Fruit fly (Drosophila melanogaster) whole organism, embryonic: ENCODE data around the gene CG43116.
A peak's percentile ranks its signal among the peaks of the same experiment; 100 is the strongest.

Source experiments
- Abd-B ChIP-seq: fragments of 200-800 bp; sonication (Bioruptor generic); optimal IDR thresholded peaks from 2 replicates; lab custom pipeline; 2018; ENCODE audit warnings: missing biosample characterization, mild to moderate bottlenecking, missing genetic modification characterization, moderate library complexity
- CG10147 ChIP-seq: fragments of 200-800 bp; sonication (Bioruptor generic); optimal IDR thresholded peaks from 2 replicates; lab custom pipeline; 2019; ENCODE audit warnings: missing biosample characterization, mild to moderate bottlenecking, missing genetic modification characterization, moderate library complexity
- CG10462 ChIP-seq: fragments of 200-800 bp; sonication (Bioruptor generic); optimal IDR thresholded peaks from 2 replicates; lab custom pipeline; 2016; ENCODE audit warnings: missing biosample characterization, missing genetic modification characterization
- CG1233 ChIP-seq: fragments of 200-800 bp; sonication (Bioruptor generic); optimal IDR thresholded peaks from 4 replicates; lab custom pipeline; 2018; ENCODE audit warnings: missing biosample characterization, mild to moderate bottlenecking, missing genetic modification characterization
- CG12942 ChIP-seq: fragments of 200-800 bp; sonication (Bioruptor generic); optimal IDR thresholded peaks from 3 replicates; lab custom pipeline; 2016; ENCODE audit warnings: missing biosample characterization, missing genetic modification characterization
- CG17328 ChIP-seq: fragments of 200-800 bp; sonication (Bioruptor generic); IDR thresholded peaks from 2 replicates; pipeline ENCODE4 v1.3.6; 2022; ENCODE audit warnings: missing biosample characterization, missing genetic modification characterization
- CG17359 ChIP-seq: fragments of 200-800 bp; sonication (Bioruptor generic); optimal IDR thresholded peaks from 3 replicates; lab custom pipeline; 2018; ENCODE audit warnings: missing biosample characterization, mild to moderate bottlenecking, missing genetic modification characterization, moderate library complexity
- CG17829 ChIP-seq: fragments of 200-800 bp; optimal IDR thresholded peaks from 2 replicates; lab custom pipeline; 2019; ENCODE audit warnings: missing biosample characterization, mild to moderate bottlenecking, missing genetic modification characterization, moderate library complexity
- CG17912 ChIP-seq: fragments of 200-800 bp; sonication (Bioruptor generic); optimal IDR thresholded peaks from 2 replicates; lab custom pipeline; 2018; ENCODE audit warnings: missing biosample characterization, mild to moderate bottlenecking, missing genetic modification characterization
- CG18476 ChIP-seq: fragments of 200-800 bp; sonication (Bioruptor generic); optimal IDR thresholded peaks from 2 replicates; lab custom pipeline; 2016; ENCODE audit warnings: missing biosample characterization, mild to moderate bottlenecking, missing genetic modification characterization
- CG18599 ChIP-seq: fragments of 200-800 bp; sonication (Bioruptor generic); optimal IDR thresholded peaks from 3 replicates; lab custom pipeline; 2017; ENCODE audit warnings: missing biosample characterization, missing genetic modification characterization, mild to moderate bottlenecking, moderate library complexity, missing genetic modification reagents
- CG2712 ChIP-seq: fragments of 200-800 bp; optimal IDR thresholded peaks from 3 replicates; lab custom pipeline; 2019; ENCODE audit warnings: missing biosample characterization, mild to moderate bottlenecking, missing genetic modification characterization, moderate library complexity
- CG3163 ChIP-seq: fragments of 200-800 bp; sonication (Bioruptor generic); optimal IDR thresholded peaks from 3 replicates; lab custom pipeline; 2016; ENCODE audit warnings: missing biosample characterization, missing genetic modification characterization
- CG3847 ChIP-seq: fragments of 200-800 bp; sonication (Bioruptor generic); IDR thresholded peaks from 2 replicates; pipeline ENCODE4 v1.3.6; 2022; ENCODE audit warnings: missing biosample characterization, missing genetic modification characterization
- CG6791 ChIP-seq: fragments of 200-800 bp; sonication (Bioruptor generic); IDR thresholded peaks from 3 replicates; pipeline ENCODE4 v1.3.6; 2022; ENCODE audit warnings: missing biosample characterization, missing genetic modification characterization; ENCODE audit not compliant: partially characterized antibody
- CG6854 ChIP-seq: fragments of 200-800 bp; sonication (Bioruptor generic); optimal IDR thresholded peaks from 3 replicates; lab custom pipeline; 2017; ENCODE audit warnings: missing biosample characterization, mild to moderate bottlenecking, missing genetic modification characterization
- CG7839 ChIP-seq: fragments of 200-800 bp; sonication (Bioruptor generic); optimal IDR thresholded peaks from 3 replicates; lab custom pipeline; 2018; ENCODE audit warnings: missing biosample characterization, mild to moderate bottlenecking, missing genetic modification characterization, moderate library complexity
- CkIIα-i1 ChIP-seq: fragments of 200-800 bp; sonication (Bioruptor generic); IDR thresholded peaks from 2 replicates; pipeline ENCODE4 v1.3.6; 2022; ENCODE audit warnings: missing biosample characterization, missing genetic modification characterization
- D19A ChIP-seq: fragments of 200-800 bp; optimal IDR thresholded peaks from 3 replicates; lab custom pipeline; 2019; ENCODE audit warnings: missing biosample characterization, mild to moderate bottlenecking, missing genetic modification characterization, moderate library complexity
- Ets97D ChIP-seq: fragments of 200-800 bp; sonication (Bioruptor generic); optimal IDR thresholded peaks from 3 replicates; lab custom pipeline; 2016; ENCODE audit warnings: missing biosample characterization, missing genetic modification characterization
- HLHmδ ChIP-seq: fragments of 200-800 bp; sonication (Bioruptor generic); optimal IDR thresholded peaks from 2 replicates; lab custom pipeline; 2018; ENCODE audit warnings: missing biosample characterization, mild to moderate bottlenecking, missing genetic modification characterization, moderate library complexity
- Hand ChIP-seq: fragments of 200-800 bp; sonication (Bioruptor generic); optimal IDR thresholded peaks from 2 replicates; lab custom pipeline; 2017; ENCODE audit warnings: mild to moderate bottlenecking, missing biosample characterization, missing genetic modification reagents, missing genetic modification characterization
- HmgD ChIP-seq: fragments of 200-800 bp; sonication (Bioruptor generic); optimal IDR thresholded peaks from 3 replicates; lab custom pipeline; 2016; ENCODE audit warnings: missing biosample characterization, missing genetic modification characterization
- HmgZ ChIP-seq: fragments of 200-800 bp; sonication (Bioruptor generic); optimal IDR thresholded peaks from 2 replicates; lab custom pipeline; 2018; ENCODE audit warnings: missing biosample characterization, mild to moderate bottlenecking, missing genetic modification characterization
- Hr3 ChIP-seq: fragments of 200-800 bp; sonication (Bioruptor generic); optimal IDR thresholded peaks from 3 replicates; lab custom pipeline; 2016; ENCODE audit warnings: missing biosample characterization, missing genetic modification characterization
- MBD-R2 ChIP-seq: fragments of 200-800 bp; sonication (Bioruptor generic); IDR thresholded peaks from 2 replicates; pipeline ENCODE4 v1.3.6; 2022; ENCODE audit warnings: missing biosample characterization, missing genetic modification characterization
- Oli ChIP-seq: fragments of 200-800 bp; sonication (Bioruptor generic); optimal IDR thresholded peaks from 2 replicates; lab custom pipeline; 2018; ENCODE audit warnings: missing biosample characterization, mild to moderate bottlenecking, missing genetic modification characterization, moderate library complexity
- Spps ChIP-seq: fragments of 200-800 bp; sonication (Bioruptor generic); optimal IDR thresholded peaks from 2 replicates; lab custom pipeline; 2018; ENCODE audit warnings: missing biosample characterization, mild to moderate bottlenecking, missing genetic modification characterization
- Ssrp ChIP-seq: fragments of 200-800 bp; sonication (Bioruptor generic); optimal IDR thresholded peaks from 2 replicates; lab custom pipeline; 2018; ENCODE audit warnings: missing biosample characterization, mild to moderate bottlenecking, missing genetic modification characterization, moderate library complexity
- TFAM ChIP-seq: fragments of 200-800 bp; sonication (Bioruptor generic); optimal IDR thresholded peaks from 2 replicates; lab custom pipeline; 2017; ENCODE audit warnings: missing biosample characterization, missing genetic modification characterization, inconsistent platforms
- Trl ChIP-seq, 3 experiments: fragments of >200 bp in 2 of 3; fragments of 200-800 bp in 1 of 3; sonication (Bioruptor generic) in 1 of 3; optimal IDR thresholded peaks; 2 replicates in 1 of 3; 3 replicates in 2 of 3; lab custom pipeline; 2016 to 2017; ENCODE audit warnings: missing biosample characterization in 1 of 3, missing genetic modification characterization in 1 of 3
- YL-1 ChIP-seq: fragments of 200-800 bp; sonication (Bioruptor generic); optimal IDR thresholded peaks from 3 replicates; lab custom pipeline; 2017; ENCODE audit warnings: missing biosample characterization, mild to moderate bottlenecking, missing genetic modification characterization
- aop ChIP-seq: fragments of 200-800 bp; sonication (Bioruptor generic); IDR thresholded peaks from 2 replicates; pipeline ENCODE4 v1.3.6; 2022; ENCODE audit warnings: missing biosample characterization, missing genetic modification characterization
- ase ChIP-seq: fragments of 200-800 bp; sonication (Bioruptor generic); IDR thresholded peaks from 3 replicates; pipeline ENCODE4 v1.3.6; 2022; ENCODE audit warnings: missing biosample characterization, missing genetic modification characterization
- corto ChIP-seq: fragments of 200-800 bp; sonication (Bioruptor generic); optimal IDR thresholded peaks from 2 replicates; lab custom pipeline; 2016; ENCODE audit warnings: missing biosample characterization, mild to moderate bottlenecking, missing genetic modification characterization, moderate library complexity
- dpn ChIP-seq, 2 experiments: fragments of 200-800 bp; sonication (Bioruptor generic); optimal IDR thresholded peaks; 3 replicates each; lab custom pipeline; 2016; ENCODE audit warnings: missing biosample characterization in 2 of 2, missing genetic modification characterization in 2 of 2
- ems ChIP-seq: fragments of 200-800 bp; sonication (Bioruptor generic); optimal IDR thresholded peaks from 3 replicates; lab custom pipeline; 2016; ENCODE audit warnings: missing biosample characterization, missing genetic modification characterization
- fd64A ChIP-seq: fragments of 200-800 bp; sonication (Bioruptor generic); optimal IDR thresholded peaks from 3 replicates; lab custom pipeline; 2018; ENCODE audit warnings: missing biosample characterization, mild to moderate bottlenecking, missing genetic modification characterization
- fu2 ChIP-seq: fragments of 200-800 bp; sonication (Bioruptor generic); optimal IDR thresholded peaks from 2 replicates; lab custom pipeline; 2016; ENCODE audit warnings: missing biosample characterization, missing genetic modification characterization
- gcm ChIP-seq: fragments of 200-800 bp; sonication (Bioruptor generic); optimal IDR thresholded peaks from 2 replicates; lab custom pipeline; 2019; ENCODE audit warnings: missing biosample characterization, mild to moderate bottlenecking, missing genetic modification characterization, moderate library complexity
- ham ChIP-seq: fragments of 200-800 bp; sonication (Bioruptor generic); IDR thresholded peaks from 2 replicates; pipeline ENCODE4 v1.3.6; 2022; ENCODE audit warnings: missing biosample characterization, missing genetic modification characterization
- oc ChIP-seq: fragments of 200-800 bp; sonication (Bioruptor generic); optimal IDR thresholded peaks from 2 replicates; lab custom pipeline; 2018; ENCODE audit warnings: missing biosample characterization, mild to moderate bottlenecking, missing genetic modification characterization, moderate library complexity
- pb ChIP-seq: fragments of 200-800 bp; sonication (Bioruptor generic); optimal IDR thresholded peaks from 3 replicates; lab custom pipeline; 2016; ENCODE audit warnings: missing biosample characterization, missing genetic modification characterization
- salm ChIP-seq: fragments of 200-800 bp; sonication (Bioruptor generic); optimal IDR thresholded peaks from 2 replicates; lab custom pipeline; 2018; ENCODE audit warnings: missing biosample characterization, mild to moderate bottlenecking, missing genetic modification characterization
- slbo ChIP-seq: fragments of 200-800 bp; sonication (Bioruptor generic); IDR thresholded peaks from 2 replicates; pipeline ENCODE4 v1.3.6; 2022; ENCODE audit warnings: missing biosample characterization, missing genetic modification characterization
- sob ChIP-seq: fragments of 200-800 bp; sonication (Bioruptor generic); IDR thresholded peaks from 2 replicates; pipeline ENCODE4 v1.3.6; 2022; ENCODE audit warnings: missing biosample characterization, missing genetic modification characterization
- stc ChIP-seq: fragments of 200-800 bp; sonication (Bioruptor generic); IDR thresholded peaks from 2 replicates; pipeline ENCODE4 v1.3.6; 2022; ENCODE audit warnings: missing biosample characterization, missing genetic modification characterization
- tin ChIP-seq: fragments of 200-800 bp; sonication (Bioruptor generic); optimal IDR thresholded peaks from 3 replicates; lab custom pipeline; 2016; ENCODE audit warnings: missing biosample characterization, missing genetic modification characterization
- vvl ChIP-seq: fragments of 200-800 bp; sonication (Bioruptor generic); IDR thresholded peaks from 2 replicates; pipeline ENCODE4 v1.3.6; 2022; ENCODE audit warnings: missing biosample characterization, missing genetic modification characterization

CG43116 gene

dm6 chr3R:25996197-25997005 lies at the start of gene CG43116 (continued):
- TF ChIP-seq fd64A (GFP tag; lab: Kevin White, UChicago) = peak; percentile 65
- peak; percentile 47; the same call in 1 of the 2 replicates for TF ChIP-seq CG3847 (GFP tag; lab: Robert Waterston, UW)
- peak; percentile 84 for TF ChIP-seq CG1233 (GFP tag; lab: Kevin White, UChicago)
- TF ChIP-seq sob (GFP tag; lab: Robert Waterston, UW) = peak; percentile 55; the same call in 1 of the 2 replicates
- peak; percentile 71 for TF ChIP-seq TFAM
- peak; percentile 68 to 82 for TF ChIP-seq dpn (GFP tag; optimal IDR thresholded peaks at IDR 0.05; lab: Kevin White, UChicago)
- TF ChIP-seq salm = peak; percentile 85
- no peak for TF ChIP-seq HmgD (GFP tag; lab: Kevin White, UChicago)
- TF ChIP-seq Hand (GFP tag; lab: Kevin White, UChicago) = peak; percentile 9
- no peak for TF ChIP-seq YL-1 (GFP tag; lab: Kevin White, UChicago)
- peak; percentile 91 for TF ChIP-seq Hr3 (GFP tag; lab: Kevin White, UChicago)
- no peak for TF ChIP-seq CkIIα-i1 (GFP tag; lab: Robert Waterston, UW)
- peak; percentile 95 for TF ChIP-seq Spps (tag; lab: Kevin White, UChicago)
- TF ChIP-seq fu2 = no peak
- TF ChIP-seq HLHmδ = peak; percentile 100
- TF ChIP-seq tin = peak; percentile 92
- no peak for TF ChIP-seq CG6791 (GFP tag; lab: Robert Waterston, UW)
- no peak for TF ChIP-seq CG7839 (tag; lab: Kevin White, UChicago)
- peak; percentile 87 for TF ChIP-seq Abd-B (GFP tag; lab: Kevin White, UChicago)
- peak; percentile 35 for TF ChIP-seq HmgZ (tag; lab: Kevin White, UChicago)
- no peak for TF ChIP-seq CG17912 (GFP tag; lab: Kevin White, UChicago)
- peak; percentile 95 for TF ChIP-seq Ssrp
- no peak for TF ChIP-seq pb (GFP tag; lab: Kevin White, UChicago)
- peak; percentile 94 for TF ChIP-seq vvl (GFP tag; lab: Robert Waterston, UW)
- TF ChIP-seq CG12942 (GFP tag; lab: Kevin White, UChicago) = peak; percentile 65
- peak in 1 of 2 experiments; percentile 67 for TF ChIP-seq Trl (optimal IDR thresholded peaks at IDR 0.05; lab: Kevin White, UChicago)
- TF ChIP-seq Trl (GFP tag; optimal IDR thresholded peaks at IDR 0.05; lab: Kevin White, UChicago) = no peak
- TF ChIP-seq CG3163 = peak; percentile 56
- TF ChIP-seq CG6854 (GFP tag; lab: Kevin White, UChicago) = no peak
- peak; percentile 84 for TF ChIP-seq corto
- TF ChIP-seq CG2712 (tag; lab: Kevin White, UChicago) = peak; percentile 97
- TF ChIP-seq ham (GFP tag; lab: Robert Waterston, UW) = no peak
- peak; percentile 90 for TF ChIP-seq Oli (tag; lab: Kevin White, UChicago)
- TF ChIP-seq ase = peak; percentile 85
- TF ChIP-seq CG10147 (GFP tag; lab: Kevin White, UChicago) = no peak
- no peak for TF ChIP-seq slbo (GFP tag; lab: Robert Waterston, UW)
- TF ChIP-seq CG18599 (GFP tag; lab: Kevin White, UChicago) = no peak
- TF ChIP-seq CG10462 = peak; percentile 82
- TF ChIP-seq D19A (tag; lab: Kevin White, UChicago) = peak; percentile 89
- TF ChIP-seq ems (GFP tag; lab: Kevin White, UChicago) = peak; percentile 66
- peak; percentile 96 for TF ChIP-seq gcm (GFP tag; lab: Kevin White, UChicago)
- peak; percentile 23 for TF ChIP-seq Ets97D (GFP tag; lab: Kevin White, UChicago)
- TF ChIP-seq oc = peak; percentile 91
- peak; percentile 76 for TF ChIP-seq CG18476 (GFP tag; lab: Kevin White, UChicago)
- no peak for TF ChIP-seq MBD-R2 (GFP tag; lab: Robert Waterston, UW)
- peak; percentile 89 for TF ChIP-seq CG17359
- TF ChIP-seq CG17328 (GFP tag; lab: Robert Waterston, UW) = peak; percentile 93
- peak; percentile 72 for TF ChIP-seq stc
- TF ChIP-seq CG17829 (tag; lab: Kevin White, UChicago) = peak; percentile 97
- peak; percentile 28; the same call in 1 of the 2 replicates for TF ChIP-seq aop (GFP tag; lab: Robert Waterston, UW)
